Fruit fly (Drosophila melanogaster): ENCODE measurements around the gene CG31223.
A peak's percentile ranks its signal among the peaks of the same experiment; 100 is the strongest.

DNA sequence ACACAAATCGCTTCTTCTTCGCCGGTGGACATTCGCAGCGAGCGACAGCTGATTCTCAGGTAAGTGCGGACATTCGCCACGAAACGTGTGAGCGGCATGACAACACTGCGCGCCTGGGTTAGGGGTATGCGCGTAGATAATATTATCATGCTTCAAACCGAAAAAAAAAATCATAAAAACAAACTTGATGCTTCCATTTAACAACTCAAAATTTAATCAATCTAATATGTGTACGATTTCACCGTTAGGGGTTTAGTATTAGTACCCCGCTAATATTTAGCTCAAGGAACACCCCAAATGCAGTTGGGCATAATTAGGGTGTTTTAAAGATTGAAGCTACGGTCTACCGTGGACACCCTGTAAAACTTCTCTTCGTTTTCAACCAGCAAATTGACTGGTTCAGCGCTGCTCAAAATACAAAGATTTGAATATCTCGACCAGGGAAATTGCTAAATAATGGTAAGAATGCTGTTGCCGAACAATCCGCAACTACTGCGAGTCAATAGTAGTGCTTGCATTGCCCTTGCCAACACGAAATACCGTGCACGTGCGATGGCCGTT lies 9.0 kb upstream of the CG31223 start, which contains the start of the genes CG17271 and RpS20:
- TF ChIP-seq CG5204 (GFP tag; optimal IDR thresholded peaks at IDR 0.05), result no peak
- TF ChIP-seq tj (GFP tag; optimal IDR thresholded peaks at IDR 0.05), result peak; percentile 75
- peak; percentile 75 for TF ChIP-seq pad (GFP tag; optimal IDR thresholded peaks at IDR 0.05)
- peak; percentile 95 for TF ChIP-seq Hr96 (GFP tag; optimal IDR thresholded peaks at IDR 0.05)
- peak; percentile 87 for TF ChIP-seq CG1620 (GFP tag; optimal IDR thresholded peaks at IDR 0.05)
- TF ChIP-seq CG7101 (tag; optimal IDR thresholded peaks at IDR 0.05), result peak; percentile 85
- peak; percentile 70 for TF ChIP-seq cic (GFP tag; optimal IDR thresholded peaks at IDR 0.05)
- peak; percentile 91 for TF ChIP-seq bab1 (GFP tag; optimal IDR thresholded peaks at IDR 0.05)
